Worm (Caenorhabditis elegans): Measurements from ENCODE around the gene col-91.

- TF ChIP-seq R02D3.7 (tag; optimal IDR thresholded peaks at IDR 0.05) = no peak
- TF ChIP-seq ZK546.5 (tag; optimal IDR thresholded peaks at IDR 0.05) = no peak
- no peak for TF ChIP-seq ztf-4 (tag; optimal IDR thresholded peaks at IDR 0.05)
- no peak for TF ChIP-seq elt-3 (tag; optimal IDR thresholded peaks at IDR 0.05)
- no peak for TF ChIP-seq ama-1 (optimal IDR thresholded peaks at IDR 0.05)
- no peak for TF ChIP-seq egl-27 (tag; optimal IDR thresholded peaks at IDR 0.05)
- TF ChIP-seq unc-62 (GFP tag; optimal IDR thresholded peaks at IDR 0.05) = no peak
- no peak for TF ChIP-seq ztf-11 (tag; optimal IDR thresholded peaks at IDR 0.05)
- TF ChIP-seq fos-1 (tag; optimal IDR thresholded peaks at IDR 0.05) = no peak
- TF ChIP-seq peb-1 (tag; optimal IDR thresholded peaks at IDR 0.05) = no peak
- no peak for TF ChIP-seq unc-55 (GFP tag; optimal IDR thresholded peaks at IDR 0.05)
- TF ChIP-seq ceh-82 (tag; optimal IDR thresholded peaks at IDR 0.05) = no peak
- no peak for TF ChIP-seq nhr-25 (tag; optimal IDR thresholded peaks at IDR 0.05)
Observed at ce11 chrIII:8280352-8280751, 16.9 kb upstream of the col-91 start.
